Fruit fly (Drosophila melanogaster): ENCODE data around the gene CG8142.

- TF ChIP-seq Myc (optimal IDR thresholded peaks at IDR 0.05): no peak
- TF ChIP-seq insv (optimal IDR thresholded peaks at IDR 0.05): no peak
Observed at dm6 chrX:17821466-17821865, 23.0 kb downstream of the CG8142 start.
